Worm (Caenorhabditis elegans) whole organism, L2 larva: ENCODE data around the gene C14A4.6.

Source experiments
- F13H6.1 ChIP-seq: sonication (generic microtip); optimal IDR thresholded peaks from 2 replicates; lab custom pipeline; 2016; ENCODE audit warnings: missing genetic modification characterization, missing compliant biosample characterization
- Y55F3AM.14 ChIP-seq: fragments of 200-800 bp; sonication (Bioruptor generic); optimal IDR thresholded peaks from 2 replicates; lab custom pipeline; 2018; ENCODE audit warnings: mild to moderate bottlenecking, missing genetic modification characterization, missing compliant biosample characterization
- ZK546.5 ChIP-seq: sonication (generic microtip); optimal IDR thresholded peaks from 2 replicates; lab custom pipeline; 2017; ENCODE audit warnings: missing biosample characterization, missing genetic modification characterization
- alr-1 ChIP-seq: fragments of 150-350 bp; optimal IDR thresholded peaks from 2 replicates; lab custom pipeline; 2014; ENCODE audit warnings: missing biosample characterization, missing genetic modification characterization
- aly-2 ChIP-seq: fragments of 150-350 bp; optimal IDR thresholded peaks from 2 replicates; lab custom pipeline; 2014; ENCODE audit warnings: missing biosample characterization, missing genetic modification characterization
- ama-1 ChIP-seq: fragments of 150-350 bp; optimal IDR thresholded peaks from 2 replicates; lab custom pipeline; 2018; ENCODE audit warnings: inconsistent platforms
- blmp-1 ChIP-seq: sonication (generic microtip); optimal IDR thresholded peaks from 2 replicates; lab custom pipeline; 2017; ENCODE audit warnings: missing genetic modification characterization, mild to moderate bottlenecking, missing compliant biosample characterization, antibody characterized with exemption, moderate library complexity; ENCODE audit not compliant: insufficient read depth
- ceh-82 ChIP-seq: fragments of 150-350 bp; optimal IDR thresholded peaks from 2 replicates; lab custom pipeline; 2014; ENCODE audit warnings: missing biosample characterization, missing genetic modification characterization
- crh-2 ChIP-seq: sonication (generic microtip); optimal IDR thresholded peaks from 2 replicates; lab custom pipeline; 2017; ENCODE audit warnings: missing biosample characterization, missing genetic modification characterization
- egl-27 ChIP-seq: sonication (generic microtip); optimal IDR thresholded peaks from 3 replicates; lab custom pipeline; 2017; ENCODE audit warnings: missing biosample characterization, missing genetic modification reagents, missing genetic modification characterization
- elt-1 ChIP-seq: fragments of 150-350 bp; optimal IDR thresholded peaks from 2 replicates; lab custom pipeline; 2014; ENCODE audit warnings: missing biosample characterization, missing genetic modification characterization
- elt-3 ChIP-seq: sonication (generic microtip); optimal IDR thresholded peaks from 2 replicates; lab custom pipeline; 2017; ENCODE audit warnings: missing biosample characterization, missing genetic modification characterization
- fos-1 ChIP-seq: fragments of 150-350 bp; optimal IDR thresholded peaks from 2 replicates; lab custom pipeline; 2014; ENCODE audit warnings: missing biosample characterization, missing genetic modification characterization
- gmeb-1 ChIP-seq: fragments of 150-350 bp; optimal IDR thresholded peaks from 2 replicates; lab custom pipeline; 2014; ENCODE audit warnings: missing biosample characterization, missing genetic modification characterization
- lin-11 ChIP-seq: fragments of 150-350 bp; sonication (generic microtip); optimal IDR thresholded peaks from 2 replicates; lab custom pipeline; 2014; ENCODE audit warnings: missing biosample characterization, missing genetic modification characterization, inconsistent platforms, mixed read lengths
- lin-39 ChIP-seq: fragments of 150-350 bp; optimal IDR thresholded peaks from 2 replicates; lab custom pipeline; 2014; ENCODE audit warnings: missing biosample characterization, missing genetic modification reagents, missing genetic modification characterization
- lsy-2 ChIP-seq, 2 experiments: fragments of 150-350 bp in 1 of 2; sonication (generic microtip) in 1 of 2; optimal IDR thresholded peaks; 2 replicates each; lab custom pipeline; 2014 to 2017; ENCODE audit warnings: missing biosample characterization in 2 of 2, missing genetic modification characterization in 2 of 2
- mbf-1 ChIP-seq: sonication (generic microtip); optimal IDR thresholded peaks from 2 replicates; lab custom pipeline; 2017; ENCODE audit warnings: missing biosample characterization, missing genetic modification characterization
- mdl-1 ChIP-seq, 2 experiments: fragments of 150-350 bp in 1 of 2; sonication (generic microtip) in 1 of 2; optimal IDR thresholded peaks; 2 replicates each; lab custom pipeline; 2017; ENCODE audit warnings: missing biosample characterization in 2 of 2, missing genetic modification characterization in 2 of 2
- nhr-10 ChIP-seq: sonication (generic microtip); optimal IDR thresholded peaks from 2 replicates; lab custom pipeline; 2017; ENCODE audit warnings: missing biosample characterization, missing genetic modification characterization
- nhr-11 ChIP-seq: fragments of 150-350 bp; optimal IDR thresholded peaks from 2 replicates; lab custom pipeline; 2014; ENCODE audit warnings: missing biosample characterization, missing genetic modification characterization
- nhr-12 ChIP-seq: fragments of 150-350 bp; optimal IDR thresholded peaks from 2 replicates; lab custom pipeline; 2014; ENCODE audit warnings: missing biosample characterization, missing genetic modification characterization
- nhr-129 ChIP-seq: fragments of 150-350 bp; optimal IDR thresholded peaks from 2 replicates; lab custom pipeline; 2014; ENCODE audit warnings: missing biosample characterization, missing genetic modification characterization
- nhr-21 ChIP-seq: fragments of 150-350 bp; optimal IDR thresholded peaks from 2 replicates; lab custom pipeline; 2014; ENCODE audit warnings: missing biosample characterization, missing genetic modification characterization
- nhr-237 ChIP-seq: fragments of 150-350 bp; optimal IDR thresholded peaks from 2 replicates; lab custom pipeline; 2014; ENCODE audit warnings: missing biosample characterization, missing genetic modification characterization
- nhr-25 ChIP-seq: fragments of 150-350 bp; sonication (generic microtip); optimal IDR thresholded peaks from 3 replicates; lab custom pipeline; 2014; ENCODE audit warnings: missing biosample characterization, missing genetic modification characterization
- nhr-6 ChIP-seq: fragments of 150-350 bp; optimal IDR thresholded peaks from 2 replicates; lab custom pipeline; 2014; ENCODE audit warnings: missing biosample characterization, missing genetic modification characterization
- nhr-77 ChIP-seq: fragments of 150-350 bp; optimal IDR thresholded peaks from 2 replicates; lab custom pipeline; 2014; ENCODE audit warnings: missing biosample characterization, missing genetic modification characterization
- sem-4 ChIP-seq: fragments of 150-350 bp; optimal IDR thresholded peaks from 2 replicates; lab custom pipeline; 2014; ENCODE audit warnings: missing biosample characterization, missing genetic modification reagents, missing genetic modification characterization
- skn-1 ChIP-seq: sonication (generic microtip); optimal IDR thresholded peaks from 2 replicates; lab custom pipeline; 2017; ENCODE audit warnings: missing biosample characterization, missing genetic modification characterization
- sma-3 ChIP-seq: sonication (generic microtip); optimal IDR thresholded peaks from 2 replicates; lab custom pipeline; 2016; ENCODE audit warnings: missing genetic modification reagents, missing genetic modification characterization, missing compliant biosample characterization
- snpc-4 ChIP-seq: fragments of 150-350 bp; optimal IDR thresholded peaks from 2 replicates; lab custom pipeline; 2014; ENCODE audit warnings: missing biosample characterization, missing genetic modification characterization
- unc-39 ChIP-seq: fragments of 150-350 bp; optimal IDR thresholded peaks from 2 replicates; lab custom pipeline; 2014; ENCODE audit warnings: missing biosample characterization, missing genetic modification characterization
- unc-55 ChIP-seq: fragments of 150-350 bp; sonication (generic microtip); optimal IDR thresholded peaks from 3 replicates; lab custom pipeline; 2014; ENCODE audit warnings: missing biosample characterization, missing genetic modification reagents, missing genetic modification characterization
- unc-62 ChIP-seq: fragments of 150-350 bp; optimal IDR thresholded peaks from 2 replicates; lab custom pipeline; 2014; ENCODE audit warnings: missing biosample characterization, missing genetic modification reagents, missing genetic modification characterization
- zag-1 ChIP-seq: fragments of 150-350 bp; optimal IDR thresholded peaks from 2 replicates; lab custom pipeline; 2014; ENCODE audit warnings: missing biosample characterization, missing genetic modification characterization
- ztf-1 ChIP-seq: fragments of 200-800 bp; sonication (Bioruptor generic); conservative IDR thresholded peaks from 2 replicates; pipeline ENCODE4 v1.3.6; 2022; ENCODE audit warnings: missing genetic modification characterization, missing compliant biosample characterization
- ztf-11 ChIP-seq: sonication (generic microtip); optimal IDR thresholded peaks from 2 replicates; lab custom pipeline; 2017; ENCODE audit warnings: missing biosample characterization, missing genetic modification characterization
- ztf-4 ChIP-seq: fragments of 150-350 bp; optimal IDR thresholded peaks from 2 replicates; lab custom pipeline; 2014; ENCODE audit warnings: missing biosample characterization, missing genetic modification characterization

Gene C14A4.6

ce11 chrII:10584036-10584435, 10.5 kb downstream of the C14A4.6 start, which contains the start of gene algn-9:
Gene algn-9, plus strand, starts transcription at chrII:10584336.
- TF ChIP-seq ztf-11: no peak
- TF ChIP-seq ztf-4: no peak
- no peak for TF ChIP-seq sem-4 (tag; lab: Kevin White, UChicago)
- no peak for TF ChIP-seq nhr-25 (tag; lab: Kevin White, UChicago)
- TF ChIP-seq lin-11: no peak
- no peak for TF ChIP-seq gmeb-1 (tag; lab: Kevin White, UChicago)
- no peak for TF ChIP-seq egl-27 (tag; lab: Kevin White, UChicago)
- no peak for TF ChIP-seq lsy-2 (tag; optimal IDR thresholded peaks at IDR 0.05; lab: Kevin White, UChicago)
- TF ChIP-seq lin-39 (tag; lab: Kevin White, UChicago): no peak
- no peak for TF ChIP-seq elt-1 (tag; lab: Kevin White, UChicago)
- TF ChIP-seq nhr-129 (tag; lab: Kevin White, UChicago): no peak
- TF ChIP-seq ama-1 (lab: Kevin White, UChicago): no peak
- no peak for TF ChIP-seq ceh-82 (tag; lab: Kevin White, UChicago)

- TF ChIP-seq elt-3 (tag; lab: Kevin White, UChicago) (no peak), nhr-10 (tag; lab: Kevin White, UChicago) (no peak)
Observed at ce11 chrII:10582318-10582717, 12.3 kb downstream of the C14A4.6 start, which contains the start of gene mrps-22. Gene mrps-22, plus strand, starts transcription at chrII:10582618.

DNA sequence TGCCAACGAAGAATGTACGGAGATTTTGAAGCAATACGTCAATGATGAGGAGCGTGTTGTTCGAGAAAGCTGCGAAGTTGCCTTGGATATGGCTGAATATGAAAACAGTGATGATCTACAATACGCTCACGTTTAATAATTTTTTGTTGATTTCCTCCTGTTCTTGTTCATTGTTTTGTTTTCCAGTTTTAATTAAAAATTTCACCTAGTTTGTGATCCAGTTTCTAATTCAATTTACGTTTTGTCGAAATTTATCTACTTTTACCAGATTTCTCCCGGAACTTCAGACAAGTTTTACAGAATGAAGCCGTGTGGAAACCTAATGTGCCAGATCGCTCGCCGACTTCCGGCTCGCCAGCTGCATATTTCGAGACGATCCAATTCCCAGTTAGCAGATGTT, 13.7 kb downstream of the C14A4.6 start, which contains the start of gene dap-3:
Gene dap-3 (plus strand): TSS at position 301 of the 400 bp plus-strand sequence.
- TF ChIP-seq ztf-4 (no peak), nhr-12 (tag; lab: Kevin White, UChicago) (no peak), alr-1 (tag; lab: Kevin White, UChicago) (no peak), ama-1 (lab: Kevin White, UChicago) (no peak), skn-1 (tag; lab: Kevin White, UChicago) (no peak), zag-1 (tag; lab: Kevin White, UChicago) (no peak), snpc-4 (tag; lab: Kevin White, UChicago) (no peak), F13H6.1 (no peak), fos-1 (no peak), ztf-11 (no peak), unc-39 (tag; lab: Kevin White, UChicago) (no peak), elt-3 (tag; lab: Kevin White, UChicago) (no peak), gmeb-1 (tag; lab: Kevin White, UChicago) (no peak), aly-2 (tag; lab: Kevin White, UChicago) (no peak), sma-3 (GFP tag; lab: Kevin White, UChicago) (no peak), lin-39 (tag; lab: Kevin White, UChicago) (no peak), nhr-237 (tag; lab: Kevin White, UChicago) (no peak), Y55F3AM.14 (GFP tag; lab: Kevin White, UChicago) (no peak), crh-2 (tag; lab: Kevin White, UChicago) (no peak)

DNA sequence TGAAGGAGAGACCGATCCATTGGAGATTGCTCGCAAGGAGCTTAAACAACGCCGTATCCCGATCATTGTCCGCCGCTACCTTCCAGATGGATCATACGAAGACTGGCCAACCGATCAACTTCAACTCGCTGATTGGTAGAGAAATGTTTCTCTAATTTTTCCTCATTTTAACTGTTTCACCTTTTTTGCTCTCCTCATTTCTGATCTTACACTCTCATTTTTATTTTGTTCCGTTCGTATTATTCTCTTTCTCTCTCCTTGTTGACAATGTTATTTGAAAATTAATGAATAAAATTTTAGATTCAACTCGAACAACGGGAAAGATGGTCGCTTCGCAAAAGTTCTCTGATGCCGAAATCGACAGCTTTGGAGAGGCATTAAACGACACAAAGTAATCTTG, 14.9 kb downstream of the C14A4.6 start, which contains the start of gene dohh-1:
Gene dohh-1 (plus strand): TSS at position 301 of the 400 bp plus-strand sequence.
- no peak for TF ChIP-seq unc-39 (tag; lab: Kevin White, UChicago)
- no peak for TF ChIP-seq nhr-129 (tag; lab: Kevin White, UChicago)
- TF ChIP-seq ztf-4: no peak
- no peak for TF ChIP-seq mbf-1
- no peak for TF ChIP-seq zag-1 (tag; lab: Kevin White, UChicago)
- TF ChIP-seq unc-62 (GFP tag; lab: Kevin White, UChicago): no peak
- TF ChIP-seq nhr-21 (tag; lab: Kevin White, UChicago): no peak
- TF ChIP-seq nhr-77: no peak
- TF ChIP-seq blmp-1: no peak
- no peak for TF ChIP-seq nhr-237 (tag; lab: Kevin White, UChicago)
- no peak for TF ChIP-seq nhr-6 (tag; lab: Kevin White, UChicago)
- no peak for TF ChIP-seq mdl-1 (tag; optimal IDR thresholded peaks at IDR 0.05; lab: Kevin White, UChicago)

- TF ChIP-seq nhr-11 (no peak), ztf-1 (no peak), nhr-237 (tag; lab: Kevin White, UChicago) (no peak), gmeb-1 (tag; lab: Kevin White, UChicago) (peak; percentile 78), lsy-2 (tag; optimal IDR thresholded peaks at IDR 0.05; lab: Kevin White, UChicago) (peak in 1 of 2 experiments; percentile 59), nhr-25 (tag; lab: Kevin White, UChicago) (no peak), sem-4 (tag; lab: Kevin White, UChicago) (no peak), ZK546.5 (no peak), fos-1 (no peak), elt-3 (tag; lab: Kevin White, UChicago) (no peak), ztf-11 (no peak), ztf-4 (no peak), unc-55 (GFP tag; lab: Kevin White, UChicago) (peak; percentile 56), nhr-77 (no peak)
Observed at ce11 chrII:10578843-10579430, 15.6 kb downstream of the C14A4.6 start, which contains the start of gene rpb-6. Gene rpb-6, plus strand, starts transcription at chrII:10579380.
